Worm (Caenorhabditis elegans) whole organism, L4/young adult: Measurements from ENCODE around the gene T20G5.9.
A peak's percentile ranks its signal among the peaks of the same experiment; 100 is the strongest.

ENCODE experiments used
- W03F9.2 ChIP-seq: fragments of 150-350 bp; optimal IDR thresholded peaks from 2 replicates; lab custom pipeline; 2014; ENCODE audit warnings: missing biosample characterization, missing genetic modification characterization
- dao-5 ChIP-seq: sonication (generic microtip); optimal IDR thresholded peaks from 2 replicates; lab custom pipeline; 2016; ENCODE audit warnings: missing genotype, missing genetic modification characterization, moderate library complexity, missing compliant biosample characterization

DNA sequence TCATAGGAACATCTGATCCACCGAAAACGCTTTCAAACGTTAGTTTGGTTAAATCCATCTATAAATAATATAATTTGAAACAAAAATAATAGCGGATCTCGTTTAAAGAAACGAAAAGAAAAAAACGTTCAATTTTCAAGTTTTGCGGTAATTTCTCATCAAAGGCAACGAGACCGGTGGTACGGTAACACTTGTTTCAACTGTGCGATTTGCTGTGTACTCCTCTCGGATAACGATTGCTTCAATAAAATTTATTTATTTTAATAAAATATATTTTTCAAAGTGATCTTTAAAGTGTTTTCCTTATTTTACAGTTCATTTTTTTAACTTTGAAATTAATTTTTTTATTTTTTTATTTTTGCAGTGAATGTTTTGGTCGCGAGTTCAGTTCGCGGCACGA is 8.9 kb downstream of the T20G5.9 start, which contains the start of the genes rde-4 and cox-14:
- TF ChIP-seq W03F9.2 (tag; lab: Kevin White, UChicago) (peak; percentile 82), dao-5 (tag; lab: Kevin White, UChicago) (no peak)
